Worm (Caenorhabditis elegans): Measurements from ENCODE around the gene tofu-1.
"Not testable (repeated sequence)": the region's sequence is repeated elsewhere in the genome, so short reads cannot be mapped to it uniquely, and the experiment has no call there.

Gene tofu-1

DNA sequence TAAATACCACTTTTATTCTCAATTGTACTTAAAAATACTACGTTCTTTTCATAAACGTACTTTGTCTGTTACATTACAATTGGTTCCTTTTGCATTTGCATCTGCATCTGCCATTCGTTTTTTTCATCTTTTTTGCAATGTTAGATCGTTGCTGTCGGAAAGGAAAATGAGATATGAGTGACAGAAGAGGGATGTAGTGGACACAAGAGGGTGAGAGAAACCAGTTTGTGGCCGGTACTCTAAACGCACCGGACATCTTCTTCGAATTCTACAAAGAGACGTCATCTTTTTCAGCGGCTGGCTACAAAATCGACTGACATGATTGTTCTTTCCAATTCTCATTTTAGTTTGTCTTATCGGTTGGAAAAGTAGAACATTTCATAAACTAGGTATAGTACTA is 21.8 kb downstream of the tofu-1 start:
- TF ChIP-seq med-1 (GFP tag; optimal IDR thresholded peaks at IDR 0.05; ENCODE audit: insufficient read depth) (no peak), ztf-29 (GFP tag; IDR thresholded peaks at IDR 0.05) (no peak), ztf-23 (GFP tag; IDR thresholded peaks at IDR 0.05) (no peak), ref-1 (GFP tag; conservative IDR thresholded peaks at IDR 0.05) (no peak), cog-1 (tag; optimal IDR thresholded peaks at IDR 0.05) (no peak), tab-1 (GFP tag; IDR thresholded peaks at IDR 0.05) (no peak), klf-2 (GFP tag; conservative IDR thresholded peaks at IDR 0.05) (no peak), T22C8.4 (GFP tag; IDR thresholded peaks at IDR 0.05) (no peak), flt-1 (GFP tag; IDR thresholded peaks at IDR 0.05) (no peak)

DNA sequence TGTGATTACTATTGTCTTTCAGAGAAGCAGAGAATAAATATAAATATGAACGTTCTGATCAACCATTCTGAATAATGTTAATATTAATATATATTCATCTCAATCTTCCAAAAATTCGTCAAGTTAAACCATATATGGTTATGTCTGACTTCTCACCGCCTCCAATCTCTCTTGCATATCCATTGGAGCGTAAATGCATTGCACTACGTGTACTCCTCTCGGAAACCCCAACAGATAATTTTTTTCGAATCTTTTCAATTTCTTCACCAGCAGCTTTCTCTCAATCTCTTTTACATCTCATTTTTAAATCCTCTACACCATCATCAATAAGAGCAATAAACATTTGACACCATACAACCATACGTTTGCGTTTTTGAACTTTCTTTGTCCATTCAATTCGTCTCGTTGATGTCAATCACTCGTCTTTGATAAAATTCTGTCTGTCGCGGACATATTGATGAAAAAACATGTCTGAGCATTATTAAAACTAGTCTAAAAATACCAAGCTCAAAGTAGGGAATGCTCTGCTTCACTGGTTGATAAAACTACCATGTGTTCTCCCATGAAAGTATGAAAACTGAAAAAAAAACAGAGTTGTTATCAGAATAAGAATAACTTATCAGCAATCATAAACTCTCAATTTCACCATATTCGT is 22.5 kb downstream of the tofu-1 start:
- TF ChIP-seq klf-2 (GFP tag; conservative IDR thresholded peaks at IDR 0.05) (no peak), flt-1 (GFP tag; IDR thresholded peaks at IDR 0.05) (no peak), ztf-23 (GFP tag; IDR thresholded peaks at IDR 0.05) (0 out of 2 replicates have a peak, but pooled peaks have one; percentile 21)

DNA sequence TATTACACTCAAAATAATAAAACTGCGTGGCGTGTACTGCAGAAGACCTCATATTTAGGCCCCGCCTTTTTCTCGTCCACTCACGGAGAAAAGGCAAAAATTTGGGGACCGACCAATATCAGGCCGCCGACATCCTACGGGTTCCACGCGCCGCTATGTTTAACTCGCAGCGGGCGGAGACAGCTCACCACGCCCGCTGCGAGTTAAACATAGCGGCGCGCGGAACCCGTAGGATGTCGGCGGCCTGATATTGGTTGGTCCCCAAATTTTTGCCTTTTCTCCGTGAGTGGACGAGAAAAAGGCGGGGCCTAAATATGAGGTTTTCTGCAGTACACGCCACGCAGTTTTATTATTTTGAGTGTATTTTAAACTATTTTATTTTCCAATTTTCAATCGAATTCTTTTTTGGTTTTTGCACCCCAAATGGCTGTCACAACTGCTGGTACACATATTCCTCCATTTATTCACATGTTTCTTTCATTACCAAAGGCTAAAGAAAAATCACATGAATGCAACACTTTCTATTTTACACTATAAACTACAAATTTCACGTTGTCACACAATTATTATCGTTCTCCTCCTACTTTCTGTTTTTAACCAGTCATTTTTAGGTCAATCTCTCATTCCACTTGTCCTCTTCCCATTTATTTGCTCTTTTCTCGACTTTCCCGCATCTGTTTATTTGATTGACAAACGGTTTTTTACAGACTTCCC is 23.3 kb downstream of the tofu-1 start, which contains the start of gene uda-1:
uda-1 (plus strand) TSS at position 708 of the 714 bp plus-strand sequence.
- TF ChIP-seq med-1 (GFP tag; optimal IDR thresholded peaks at IDR 0.05; ENCODE audit: insufficient read depth); tab-1 (GFP tag; IDR thresholded peaks at IDR 0.05); ref-1 (GFP tag; conservative IDR thresholded peaks at IDR 0.05): not testable (repeated sequence)

DNA sequence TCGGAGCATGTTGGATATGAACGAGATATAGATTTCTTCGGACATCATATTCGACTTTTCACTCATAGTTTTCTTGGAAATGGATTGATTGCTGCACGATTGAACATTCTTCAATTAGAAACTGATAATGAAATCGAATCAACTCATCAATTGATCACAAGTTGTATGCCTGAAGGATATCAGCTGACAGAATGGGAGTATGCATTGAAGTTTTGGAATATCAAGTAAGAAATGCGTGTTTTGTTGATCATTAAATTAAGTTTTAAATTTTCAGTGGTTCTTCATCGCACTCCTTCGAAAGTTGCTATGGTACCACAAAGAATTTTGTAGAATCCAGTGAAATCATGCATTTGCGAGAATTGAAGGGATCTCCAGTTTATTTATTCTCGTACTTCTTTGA is 25.4 kb downstream of the tofu-1 start:
- TF ChIP-seq ztf-23 (GFP tag; IDR thresholded peaks at IDR 0.05) (no peak), cog-1 (tag; optimal IDR thresholded peaks at IDR 0.05) (no peak), ztf-29 (GFP tag; IDR thresholded peaks at IDR 0.05) (no peak), klf-2 (GFP tag; conservative IDR thresholded peaks at IDR 0.05) (no peak), flt-1 (GFP tag; IDR thresholded peaks at IDR 0.05) (no peak), T22C8.4 (GFP tag; IDR thresholded peaks at IDR 0.05) (no peak), med-1 (GFP tag; optimal IDR thresholded peaks at IDR 0.05; ENCODE audit: insufficient read depth) (no peak), ref-1 (GFP tag; conservative IDR thresholded peaks at IDR 0.05) (no peak), tab-1 (GFP tag; IDR thresholded peaks at IDR 0.05) (no peak)

DNA sequence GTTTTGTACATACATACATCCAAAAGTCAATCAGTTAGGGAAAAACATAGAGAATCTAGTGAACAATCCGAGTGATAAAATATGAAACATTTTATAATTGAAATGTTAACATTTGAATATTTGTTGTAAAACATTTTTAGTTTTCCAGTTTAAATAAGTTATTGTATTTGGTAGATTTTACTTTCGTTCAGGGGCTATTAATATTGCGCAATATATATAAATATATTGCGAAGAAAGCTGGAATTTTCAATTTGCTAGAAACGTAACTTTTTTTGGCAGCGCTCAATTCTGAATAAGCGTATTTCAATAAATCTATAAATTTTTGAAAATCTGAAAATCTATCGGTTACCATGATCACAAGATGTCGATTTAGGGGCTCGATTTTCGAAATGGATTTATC is 26.5 kb downstream of the tofu-1 start:
- TF ChIP-seq flt-1 (GFP tag; IDR thresholded peaks at IDR 0.05) (no peak), ztf-29 (GFP tag; IDR thresholded peaks at IDR 0.05) (no peak), ref-1 (GFP tag; conservative IDR thresholded peaks at IDR 0.05) (no peak), klf-2 (GFP tag; conservative IDR thresholded peaks at IDR 0.05) (no peak), cog-1 (tag; optimal IDR thresholded peaks at IDR 0.05) (no peak), med-1 (GFP tag; optimal IDR thresholded peaks at IDR 0.05; ENCODE audit: insufficient read depth) (no peak), T22C8.4 (GFP tag; IDR thresholded peaks at IDR 0.05) (no peak), tab-1 (GFP tag; IDR thresholded peaks at IDR 0.05) (no peak)

DNA sequence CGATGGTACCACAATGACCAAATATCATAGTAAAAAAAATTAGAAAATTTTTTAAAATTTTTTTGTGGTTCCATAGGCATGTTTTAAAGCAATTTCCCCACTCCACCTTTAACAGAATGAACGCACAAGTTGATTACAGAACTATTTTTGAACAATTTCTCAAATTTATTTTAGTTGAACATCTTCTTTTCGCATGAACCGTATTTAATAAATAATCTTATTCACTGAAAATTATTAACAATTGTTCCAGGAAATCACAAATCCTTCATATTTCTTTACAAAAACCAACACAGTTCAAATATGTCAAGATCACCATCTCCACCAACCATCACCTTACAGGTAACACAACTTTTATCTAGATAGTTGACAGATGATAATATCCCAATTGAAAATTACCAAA is 30.7 kb downstream of the tofu-1 start, which contains the start of gene lea-1:
lea-1 (plus strand) TSS at position 301 of the 400 bp plus-strand sequence.
- TF ChIP-seq klf-2 (GFP tag; conservative IDR thresholded peaks at IDR 0.05) (no peak), T22C8.4 (GFP tag; IDR thresholded peaks at IDR 0.05) (no peak), flt-1 (GFP tag; IDR thresholded peaks at IDR 0.05) (no peak), ztf-23 (GFP tag; IDR thresholded peaks at IDR 0.05) (no peak), med-1 (GFP tag; optimal IDR thresholded peaks at IDR 0.05; ENCODE audit: insufficient read depth) (no peak), ref-1 (GFP tag; conservative IDR thresholded peaks at IDR 0.05) (no peak), cog-1 (tag; optimal IDR thresholded peaks at IDR 0.05) (no peak)

DNA sequence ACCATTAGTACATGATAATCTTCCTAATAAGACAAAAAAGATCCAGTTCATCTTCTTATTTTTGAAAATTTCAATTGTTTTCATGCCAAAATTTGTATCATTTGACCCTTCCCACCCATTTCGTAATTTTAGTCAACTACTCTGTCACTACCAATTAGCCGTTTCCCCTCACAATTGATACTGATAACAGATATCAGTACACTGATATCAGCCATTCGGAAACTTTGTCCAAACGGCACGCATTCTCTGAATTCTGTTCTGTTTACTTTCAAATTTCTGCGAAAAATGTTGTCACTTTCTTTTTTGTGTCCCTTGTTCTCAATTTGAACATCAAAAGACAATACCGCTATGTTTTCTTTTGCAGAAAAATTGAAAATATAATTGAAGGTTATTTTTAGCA is 31.7 kb downstream of the tofu-1 start:
- TF ChIP-seq ztf-23 (GFP tag; IDR thresholded peaks at IDR 0.05) (no peak), cog-1 (tag; optimal IDR thresholded peaks at IDR 0.05) (no peak), med-1 (GFP tag; optimal IDR thresholded peaks at IDR 0.05; ENCODE audit: insufficient read depth) (no peak), flt-1 (GFP tag; IDR thresholded peaks at IDR 0.05) (no peak), tab-1 (GFP tag; IDR thresholded peaks at IDR 0.05) (no peak), ztf-29 (GFP tag; IDR thresholded peaks at IDR 0.05) (no peak), T22C8.4 (GFP tag; IDR thresholded peaks at IDR 0.05) (no peak), klf-2 (GFP tag; conservative IDR thresholded peaks at IDR 0.05) (no peak), ref-1 (GFP tag; conservative IDR thresholded peaks at IDR 0.05) (no peak)

DNA sequence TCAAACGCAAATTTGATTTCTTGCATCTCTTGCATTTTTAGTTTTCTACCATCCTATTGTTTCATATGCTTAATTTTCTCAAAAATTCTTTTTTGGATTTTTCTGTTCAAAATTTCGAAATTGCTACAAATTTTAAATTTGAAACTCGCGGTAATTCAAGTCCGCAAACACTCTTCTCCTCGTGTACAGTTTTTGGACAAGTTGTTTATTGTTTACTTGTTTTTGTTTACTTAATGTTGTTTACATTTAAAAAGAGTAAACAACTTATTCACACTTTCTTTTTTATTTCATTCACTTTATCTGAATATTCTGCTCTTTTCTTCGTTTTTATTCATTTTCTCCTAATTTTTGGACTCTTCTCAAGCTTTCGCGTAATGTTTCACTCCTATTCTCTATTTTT is 37.3 kb downstream of the tofu-1 start:
- TF ChIP-seq ztf-29 (GFP tag; IDR thresholded peaks at IDR 0.05) (no peak), ztf-23 (GFP tag; IDR thresholded peaks at IDR 0.05) (no peak), klf-2 (GFP tag; conservative IDR thresholded peaks at IDR 0.05) (no peak), T22C8.4 (GFP tag; IDR thresholded peaks at IDR 0.05) (no peak), tab-1 (GFP tag; IDR thresholded peaks at IDR 0.05) (no peak), med-1 (GFP tag; optimal IDR thresholded peaks at IDR 0.05; ENCODE audit: insufficient read depth) (no peak), cog-1 (tag; optimal IDR thresholded peaks at IDR 0.05) (no peak), flt-1 (GFP tag; IDR thresholded peaks at IDR 0.05) (no peak), ref-1 (GFP tag; conservative IDR thresholded peaks at IDR 0.05) (no peak)

DNA sequence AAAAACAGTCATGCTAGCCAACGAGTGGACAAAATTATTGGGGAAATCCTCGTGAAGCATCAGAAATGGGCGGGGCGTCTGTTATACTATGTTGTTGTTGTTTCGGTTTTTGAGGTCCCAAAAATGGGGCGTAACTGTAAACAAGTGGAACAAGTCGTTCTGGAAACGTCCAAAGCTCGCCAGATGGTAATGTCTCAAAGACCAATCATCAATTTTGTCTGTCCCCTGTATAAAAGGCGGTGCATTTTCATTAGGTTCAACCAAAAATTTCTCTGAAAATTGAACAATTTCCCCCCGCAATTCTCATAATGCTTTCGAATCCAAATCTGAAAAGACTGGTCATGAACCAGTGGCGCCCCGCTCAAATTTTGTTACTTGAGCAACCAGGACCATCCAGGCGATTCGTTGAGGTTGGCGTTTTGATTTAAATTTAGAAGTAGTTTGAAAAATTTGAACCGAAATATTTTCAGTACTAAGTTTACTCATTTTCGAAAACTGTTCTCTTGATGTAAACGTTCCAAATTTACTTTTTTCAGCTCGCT is 38.2 kb downstream of the tofu-1 start:
- TF ChIP-seq flt-1 (GFP tag; IDR thresholded peaks at IDR 0.05) (no peak), T22C8.4 (GFP tag; IDR thresholded peaks at IDR 0.05) (no peak), ztf-23 (GFP tag; IDR thresholded peaks at IDR 0.05) (no peak), cog-1 (tag; optimal IDR thresholded peaks at IDR 0.05) (no peak), med-1 (GFP tag; optimal IDR thresholded peaks at IDR 0.05; ENCODE audit: insufficient read depth) (no peak), tab-1 (GFP tag; IDR thresholded peaks at IDR 0.05) (no peak), ztf-29 (GFP tag; IDR thresholded peaks at IDR 0.05) (no peak), klf-2 (GFP tag; conservative IDR thresholded peaks at IDR 0.05) (no peak), ref-1 (GFP tag; conservative IDR thresholded peaks at IDR 0.05) (no peak)
